5 worm cellular contexts compared by ENCODE assay signal in the genomic region with DNA sequence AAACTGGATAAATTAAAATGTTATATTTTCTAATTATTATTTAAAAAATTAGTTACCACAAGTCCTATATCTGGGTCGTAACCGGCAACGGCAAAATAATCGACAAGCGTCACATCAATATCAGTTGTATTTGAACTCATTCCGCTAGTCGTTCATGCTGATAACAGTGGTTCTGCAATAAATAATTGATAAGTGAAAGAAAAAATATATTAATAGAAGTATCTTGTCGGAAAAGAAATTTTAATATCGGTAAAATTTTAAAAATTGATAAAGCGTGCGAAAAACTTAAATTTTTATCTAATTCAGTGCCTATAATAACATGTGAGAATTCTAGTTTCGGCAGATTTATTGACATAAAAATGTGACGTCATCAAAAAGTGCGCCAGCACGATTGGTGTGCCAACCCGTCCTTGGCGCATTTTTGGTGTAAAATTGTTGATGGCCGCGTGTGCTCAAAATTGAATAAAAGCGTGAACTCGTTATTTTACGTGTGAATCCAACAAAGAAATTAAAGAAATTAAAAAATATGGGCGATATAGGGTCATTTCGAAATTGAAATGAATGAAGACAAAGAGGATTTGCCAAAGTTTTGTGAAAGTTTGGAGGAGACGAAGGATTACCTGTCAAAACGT.
TF ChIP-seq lines count a peak whose summit lies in the region.

lst-6 (minus strand) TSS at position 140 of the 632 bp plus-strand sequence.
lst-5 (plus strand) TSS at position 544 of the 632 bp plus-strand sequence.

TF ChIP-seq in whole organism, L1 larva, 84 proteins besides CTCF, POLR2A, EP300 and RAD21 (continues in another document):
- TF ChIP-seq nhr-28 (tag; optimal IDR thresholded peaks at IDR 0.05; lab: Kevin White, UChicago) (no peak), nhr-237 (tag; optimal IDR thresholded peaks at IDR 0.05; lab: Kevin White, UChicago) (no peak), lin-35 (GFP tag; optimal IDR thresholded peaks at IDR 0.05; lab: Kevin White, UChicago) (peak; percentile 63 to 82), mep-1 (tag; optimal IDR thresholded peaks at IDR 0.05; lab: Kevin White, UChicago) (peak; percentile 60), xbp-1 (tag; optimal IDR thresholded peaks at IDR 0.05; lab: Kevin White, UChicago) (peak; percentile 76), ceh-63 (GFP tag; optimal IDR thresholded peaks at IDR 0.05; lab: Kevin White, UChicago) (no peak), unc-62 (GFP tag; optimal IDR thresholded peaks at IDR 0.05; lab: Kevin White, UChicago) (no peak), nhr-76 (tag; optimal IDR thresholded peaks at IDR 0.05; lab: Kevin White, UChicago) (no peak), nhr-77 (tag; optimal IDR thresholded peaks at IDR 0.05; lab: Kevin White, UChicago) (peak; percentile 39), efl-1 (optimal IDR thresholded peaks at IDR 0.05; lab: Kevin White, UChicago) (peak; percentile 61 to 73), efl-1 (GFP tag; optimal IDR thresholded peaks at IDR 0.05 in 1 of 2; lab: Kevin White, UChicago) (peak; percentile 67 to 97), ceh-90 (tag; optimal IDR thresholded peaks at IDR 0.05; lab: Kevin White, UChicago) (no peak), hlh-17 (GFP tag; optimal IDR thresholded peaks at IDR 0.05; lab: Kevin White, UChicago; ENCODE audit: borderline replicate concordance) (no peak), ztf-11 (tag; optimal IDR thresholded peaks at IDR 0.05; lab: Kevin White, UChicago) (no peak), nhr-85 (tag; lab: Kevin White, UChicago) (peak; percentile 57), lin-13 (GFP tag; optimal IDR thresholded peaks at IDR 0.05; lab: Kevin White, UChicago) (peak; percentile 24), sup-37 (GFP tag; optimal IDR thresholded peaks at IDR 0.05; lab: Kevin White, UChicago) (peak; percentile 10)

TF ChIP-seq in whole organism, L3 larva, 47 proteins besides CTCF, POLR2A, EP300 and RAD21:
- peak; percentile 34 for TF ChIP-seq ceh-28 (tag; optimal IDR thresholded peaks at IDR 0.05; lab: Kevin White, UChicago)
- TF ChIP-seq nfya-1 (tag; optimal IDR thresholded peaks at IDR 0.05; lab: Kevin White, UChicago; ENCODE audit: insufficient read depth): peak; percentile 67
- peak; percentile 27 for TF ChIP-seq snpc-4 (tag; optimal IDR thresholded peaks at IDR 0.05; lab: Kevin White, UChicago)
- TF ChIP-seq hmg-11 (tag; optimal IDR thresholded peaks at IDR 0.05; lab: Kevin White, UChicago): peak; percentile 79
- TF ChIP-seq lin-15B (tag; optimal IDR thresholded peaks at IDR 0.05; lab: Kevin White, UChicago): peak; percentile 72
- peak; percentile 57 for TF ChIP-seq fkh-10 (GFP tag; optimal IDR thresholded peaks at IDR 0.05; lab: Kevin White, UChicago)
- TF ChIP-seq ceh-16 (tag; optimal IDR thresholded peaks at IDR 0.05; lab: Kevin White, UChicago): no peak
- TF ChIP-seq ama-1 (optimal IDR thresholded peaks at IDR 0.05; lab: Kevin White, UChicago): no peak
- TF ChIP-seq pha-4 (tag; optimal IDR thresholded peaks at IDR 0.05; lab: Kevin White, UChicago): peak; percentile 76
- TF ChIP-seq ztf-11 (tag; optimal IDR thresholded peaks at IDR 0.05; lab: Kevin White, UChicago): no peak
- TF ChIP-seq elt-2 (tag; optimal IDR thresholded peaks at IDR 0.05; lab: Kevin White, UChicago): peak; percentile 94
- TF ChIP-seq unc-39 (tag; optimal IDR thresholded peaks at IDR 0.05; lab: Kevin White, UChicago): no peak
- peak; percentile 47 for TF ChIP-seq jun-1 (tag; optimal IDR thresholded peaks at IDR 0.05; lab: Kevin White, UChicago)
- TF ChIP-seq ztf-4 (tag; optimal IDR thresholded peaks at IDR 0.05; lab: Kevin White, UChicago): no peak
- TF ChIP-seq pqm-1 (tag; optimal IDR thresholded peaks at IDR 0.05; lab: Kevin White, UChicago): peak; percentile 30
TF ChIP-seq in whole organism, L3 larva: peak in this region for 10.

TF ChIP-seq in whole organism, early embryonic, 17 proteins besides CTCF, POLR2A, EP300 and RAD21:
- peak; percentile 20 for TF ChIP-seq hmg-4 (GFP tag; optimal IDR thresholded peaks at IDR 0.05; lab: Kevin White, UChicago)
- peak; percentile 22 for TF ChIP-seq F13C5.2 (tag; optimal IDR thresholded peaks at IDR 0.05; lab: Kevin White, UChicago)
- no peak for TF ChIP-seq sea-1 (GFP tag; conservative IDR thresholded peaks at IDR 0.05; lab: Robert Waterston, UW)
- no peak for TF ChIP-seq ama-1 (optimal IDR thresholded peaks at IDR 0.05; lab: Kevin White, UChicago)
- TF ChIP-seq ceh-13 (GFP tag; optimal IDR thresholded peaks at IDR 0.05; lab: Kevin White, UChicago): no peak

TF ChIP-seq in whole organism, midembryonic, 9 proteins besides CTCF, POLR2A, EP300 and RAD21:
- TF ChIP-seq ztf-23 (GFP tag; IDR thresholded peaks at IDR 0.05; lab: Robert Waterston, UW) (no peak), med-1 (GFP tag; optimal IDR thresholded peaks at IDR 0.05; lab: Kevin White, UChicago; ENCODE audit: insufficient read depth) (peak; percentile 10)

TF ChIP-seq in whole organism, young adult, 124 proteins besides CTCF, POLR2A, EP300 and RAD21 (continues in another document):
- TF ChIP-seq lin-54 (GFP tag; optimal IDR thresholded peaks at IDR 0.05; lab: Kevin White, UChicago) (peak; percentile 17), nhr-80 (tag; optimal IDR thresholded peaks at IDR 0.05; lab: Kevin White, UChicago) (peak; percentile 69), F49E8.2 (tag; optimal IDR thresholded peaks at IDR 0.05; lab: Kevin White, UChicago; ENCODE audit: insufficient read depth) (no peak), lir-1 (GFP tag; conservative IDR thresholded peaks at IDR 0.05; lab: Robert Waterston, UW) (no peak), tlf-1 (GFP tag; optimal IDR thresholded peaks at IDR 0.05; lab: Kevin White, UChicago) (no peak), mxl-1 (tag; optimal IDR thresholded peaks at IDR 0.05; lab: Kevin White, UChicago) (no peak), F39B2.1 (GFP tag; IDR thresholded peaks at IDR 0.05; lab: Robert Waterston, UW) (no peak), xnd-1 (tag; optimal IDR thresholded peaks at IDR 0.05; lab: Kevin White, UChicago) (no peak), sea-2 (GFP tag; IDR thresholded peaks at IDR 0.05; lab: Robert Waterston, UW) (no peak), C06A6.2 (GFP tag; conservative IDR thresholded peaks at IDR 0.05; lab: Robert Waterston, UW) (no peak), mcd-1 (GFP tag; IDR thresholded peaks at IDR 0.05; lab: Robert Waterston, UW) (peak; percentile 76), ztf-25 (GFP tag; IDR thresholded peaks at IDR 0.05; lab: Robert Waterston, UW) (no peak), lin-26 (GFP tag; IDR thresholded peaks at IDR 0.05; lab: Robert Waterston, UW) (no peak), rpc-1 (optimal IDR thresholded peaks at IDR 0.05; lab: Kevin White, UChicago) (no peak), rpc-1 (tag; optimal IDR thresholded peaks at IDR 0.05; lab: Kevin White, UChicago) (no peak), cebp-1 (GFP tag; IDR thresholded peaks at IDR 0.05; lab: Robert Waterston, UW) (no peak), cebp-1 (tag; optimal IDR thresholded peaks at IDR 0.05; lab: Kevin White, UChicago) (peak; percentile 54), snpc-1.1 (tag; optimal IDR thresholded peaks at IDR 0.05; lab: Kevin White, UChicago; ENCODE audit: insufficient read depth) (no peak), atf-7 (tag; optimal IDR thresholded peaks at IDR 0.05; lab: Kevin White, UChicago) (peak; percentile 57), ekl-4 (GFP tag; IDR thresholded peaks at IDR 0.05; lab: Robert Waterston, UW) (no peak), bed-2 (GFP tag; IDR thresholded peaks at IDR 0.05; lab: Robert Waterston, UW) (no peak), athp-1 (tag; optimal IDR thresholded peaks at IDR 0.05; lab: Kevin White, UChicago) (no peak), T07F8.4 (tag; optimal IDR thresholded peaks at IDR 0.05; lab: Kevin White, UChicago) (no peak), dpff-1 (tag; optimal IDR thresholded peaks at IDR 0.05; lab: Kevin White, UChicago) (no peak), F55B11.4 (tag; optimal IDR thresholded peaks at IDR 0.05; lab: Kevin White, UChicago; ENCODE audit: borderline replicate concordance, insufficient read depth) (no peak), hlh-12 (tag; optimal IDR thresholded peaks at IDR 0.05; lab: Kevin White, UChicago) (no peak), hsf-1 (GFP tag; IDR thresholded peaks at IDR 0.05; lab: Robert Waterston, UW) (no peak), nfya-2 (GFP tag; IDR thresholded peaks at IDR 0.05; lab: Robert Waterston, UW) (no peak), madf-6 (GFP tag; IDR thresholded peaks at IDR 0.05; lab: Robert Waterston, UW) (no peak), madf-8 (GFP tag; conservative IDR thresholded peaks at IDR 0.05; lab: Robert Waterston, UW) (no peak), mes-4 (tag; optimal IDR thresholded peaks at IDR 0.05; lab: Kevin White, UChicago) (no peak), F33H1.4 (GFP tag; IDR thresholded peaks at IDR 0.05; lab: Robert Waterston, UW) (peak; percentile 16; the same call in 1 of the 2 replicates), ztf-18 (tag; optimal IDR thresholded peaks at IDR 0.05; lab: Kevin White, UChicago) (peak; percentile 90), ceh-40 (GFP tag; IDR thresholded peaks at IDR 0.05; lab: Robert Waterston, UW) (no peak), ceh-79 (tag; optimal IDR thresholded peaks at IDR 0.05; lab: Kevin White, UChicago) (no peak), ama-1 (optimal IDR thresholded peaks at IDR 0.05; lab: Kevin White, UChicago) (no peak), ama-1 (GFP tag; optimal IDR thresholded peaks at IDR 0.05; lab: Kevin White, UChicago) (no peak), nhr-90 (tag; optimal IDR thresholded peaks at IDR 0.05; lab: Kevin White, UChicago) (no peak), hrde-1 (tag; optimal IDR thresholded peaks at IDR 0.05; lab: Kevin White, UChicago; ENCODE audit: borderline replicate concordance) (no peak), ztf-26 (tag; optimal IDR thresholded peaks at IDR 0.05; lab: Kevin White, UChicago) (no peak), F57A8.1 (GFP tag; optimal IDR thresholded peaks at IDR 0.05; lab: Kevin White, UChicago) (no peak), egrh-3 (GFP tag; IDR thresholded peaks at IDR 0.05; lab: Robert Waterston, UW) (no peak), snpc-3.4 (tag; optimal IDR thresholded peaks at IDR 0.05; lab: Kevin White, UChicago) (no peak), ceh-58 (GFP tag; IDR thresholded peaks at IDR 0.05; lab: Robert Waterston, UW) (no peak), Y95B8A.8 (GFP tag; IDR thresholded peaks at IDR 0.05; lab: Robert Waterston, UW) (no peak), unc-130 (GFP tag; optimal IDR thresholded peaks at IDR 0.05; lab: Kevin White, UChicago) (no peak), chd-7 (tag; optimal IDR thresholded peaks at IDR 0.05; lab: Kevin White, UChicago) (no peak), ceh-100 (GFP tag; IDR thresholded peaks at IDR 0.05; lab: Robert Waterston, UW) (no peak), F37B4.10 (GFP tag; IDR thresholded peaks at IDR 0.05; lab: Robert Waterston, UW) (no peak), lsy-27 (tag; optimal IDR thresholded peaks at IDR 0.05; lab: Kevin White, UChicago; ENCODE audit: borderline replicate concordance, insufficient read depth) (no peak)

Comparison
In these comparisons a context has a peak if more than half of its experiments do, and no peak if none do; other contexts are left out.
1. Of the 8 proteins assayed by ChIP-seq in both whole organism, young adult and whole organism, L1 larva: peak only in whole organism, young adult: none; only in whole organism, L1 larva: dpl-1, efl-1, lin-35, nhr-90 and unc-130; in both: none; in neither: 2; mixed calls (peak in some experiments, not most) for 1.